Worm (Caenorhabditis elegans): ENCODE data around the gene hmp-1.
A peak's percentile ranks its signal among the peaks of the same experiment; 100 is the strongest.

DNA sequence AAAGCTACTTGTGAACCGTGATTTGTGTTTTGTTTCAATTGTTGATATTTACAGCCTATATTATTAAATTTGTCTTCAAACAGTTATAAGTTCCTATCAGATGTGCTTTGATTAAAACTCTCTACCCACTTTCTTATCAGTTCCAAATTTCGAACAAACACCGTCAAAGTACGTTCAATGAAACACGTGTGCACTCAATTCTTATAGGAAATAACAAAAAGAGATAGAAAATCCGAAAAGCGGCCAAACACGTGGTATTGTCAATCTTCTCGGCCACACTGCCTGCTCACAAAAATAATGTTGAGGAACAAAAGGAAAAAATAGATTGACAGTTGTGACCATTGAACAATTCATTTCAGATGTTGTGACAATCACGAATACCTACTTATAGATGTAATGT is 40.3 kb downstream of the hmp-1 start:
- TF ChIP-seq sptf-1 (tag; optimal IDR thresholded peaks at IDR 0.05) (no peak), nhr-90 (tag; optimal IDR thresholded peaks at IDR 0.05; ENCODE audit: poor library complexity) (peak; percentile 83), tbx-2 (tag; optimal IDR thresholded peaks at IDR 0.05) (peak; percentile 90), mab-9 (GFP tag; IDR thresholded peaks at IDR 0.05) (no peak), lin-13 (GFP tag; optimal IDR thresholded peaks at IDR 0.05) (peak; percentile 58), ceh-82 (tag; optimal IDR thresholded peaks at IDR 0.05) (peak in 1 of 3 experiments; percentile 11), fkh-10 (GFP tag; optimal IDR thresholded peaks at IDR 0.05) (no peak), nhr-77 (tag; optimal IDR thresholded peaks at IDR 0.05) (peak; percentile 36), ceh-63 (GFP tag; optimal IDR thresholded peaks at IDR 0.05) (no peak), unc-98 (GFP tag; IDR thresholded peaks at IDR 0.05) (no peak), nhr-28 (tag; optimal IDR thresholded peaks at IDR 0.05) (no peak), mef-2 (tag; optimal IDR thresholded peaks at IDR 0.05) (no peak)

Measured in whole organism, L1 larva.